Worm (Caenorhabditis elegans): Measurements from ENCODE around the gene F41F3.8.

F41F3.8 gene

ce11 chrV:4674506-4674905 lies 25.9 kb downstream of the F41F3.8 start, which contains the start of gene K03B4.8:
Gene K03B4.8, minus strand, starts transcription at chrV:4674606.
- no peak for TF ChIP-seq fos-1 (tag; optimal IDR thresholded peaks at IDR 0.05)
- TF ChIP-seq nhr-21 (tag; optimal IDR thresholded peaks at IDR 0.05) = no peak
- TF ChIP-seq egl-27 (tag; optimal IDR thresholded peaks at IDR 0.05) = no peak
- TF ChIP-seq blmp-1 (tag; optimal IDR thresholded peaks at IDR 0.05; ENCODE audit: insufficient read depth) = no peak
- no peak for TF ChIP-seq lin-39 (tag; optimal IDR thresholded peaks at IDR 0.05)
- TF ChIP-seq nhr-237 (tag; optimal IDR thresholded peaks at IDR 0.05) = no peak
- TF ChIP-seq lin-13 (GFP tag; optimal IDR thresholded peaks at IDR 0.05) = no peak
- no peak for TF ChIP-seq lin-11 (tag; optimal IDR thresholded peaks at IDR 0.05)
- no peak for TF ChIP-seq nhr-25 (tag; optimal IDR thresholded peaks at IDR 0.05)
- TF ChIP-seq alr-1 (tag; optimal IDR thresholded peaks at IDR 0.05) = no peak
- TF ChIP-seq sma-3 (GFP tag; optimal IDR thresholded peaks at IDR 0.05) = no peak
- no peak for TF ChIP-seq unc-55 (GFP tag; optimal IDR thresholded peaks at IDR 0.05)
- no peak for TF ChIP-seq unc-62 (GFP tag; optimal IDR thresholded peaks at IDR 0.05)
- no peak for TF ChIP-seq sem-4 (tag; optimal IDR thresholded peaks at IDR 0.05)
- no peak for TF ChIP-seq gmeb-1 (tag; optimal IDR thresholded peaks at IDR 0.05)
- no peak for TF ChIP-seq unc-39 (tag; optimal IDR thresholded peaks at IDR 0.05)
- TF ChIP-seq aly-2 (tag; optimal IDR thresholded peaks at IDR 0.05) = no peak
- TF ChIP-seq nhr-12 (tag; optimal IDR thresholded peaks at IDR 0.05) = no peak
- TF ChIP-seq nhr-11 (tag; optimal IDR thresholded peaks at IDR 0.05) = no peak
- no peak for TF ChIP-seq ZK546.5 (tag; optimal IDR thresholded peaks at IDR 0.05)

ce11 chrV:4676092-4676491 lies 27.5 kb downstream of the F41F3.8 start, which contains the start of gene K03B4.6:
Gene K03B4.6, minus strand, starts transcription at chrV:4676192.
- no peak for TF ChIP-seq mab-5 (tag; optimal IDR thresholded peaks at IDR 0.05)
- no peak for TF ChIP-seq peb-1 (tag; optimal IDR thresholded peaks at IDR 0.05)
- TF ChIP-seq fos-1 (tag; optimal IDR thresholded peaks at IDR 0.05) = no peak
- no peak for TF ChIP-seq sma-3 (GFP tag; optimal IDR thresholded peaks at IDR 0.05)
- TF ChIP-seq blmp-1 (tag; optimal IDR thresholded peaks at IDR 0.05; ENCODE audit: insufficient read depth) = no peak
- TF ChIP-seq sma-9 (GFP tag; optimal IDR thresholded peaks at IDR 0.05) = no peak
- no peak for TF ChIP-seq sma-9 (tag; optimal IDR thresholded peaks at IDR 0.05)
- no peak for TF ChIP-seq ztf-11 (tag; optimal IDR thresholded peaks at IDR 0.05)
- no peak for TF ChIP-seq R02D3.7 (tag; optimal IDR thresholded peaks at IDR 0.05)
- TF ChIP-seq mdl-1 (tag; optimal IDR thresholded peaks at IDR 0.05) = no peak
- TF ChIP-seq elt-3 (tag; optimal IDR thresholded peaks at IDR 0.05) = no peak

ce11 chrV:4676812-4677211 lies 28.2 kb downstream of the F41F3.8 start:
- TF ChIP-seq peb-1 (tag; optimal IDR thresholded peaks at IDR 0.05) = no peak
- TF ChIP-seq nhr-129 (tag; optimal IDR thresholded peaks at IDR 0.05) = no peak
- no peak for TF ChIP-seq ceh-16 (tag; optimal IDR thresholded peaks at IDR 0.05)

ce11 chrV:4681670-4682069 lies 33.0 kb downstream of the F41F3.8 start, which contains the start of gene K03B4.4:
Gene K03B4.4, plus strand, starts transcription at chrV:4681970.
- TF ChIP-seq nhr-237 (tag; optimal IDR thresholded peaks at IDR 0.05) = no peak
- TF ChIP-seq ztf-11 (tag; optimal IDR thresholded peaks at IDR 0.05) = no peak
- no peak for TF ChIP-seq nhr-6 (tag; optimal IDR thresholded peaks at IDR 0.05)
- TF ChIP-seq lin-11 (tag; optimal IDR thresholded peaks at IDR 0.05) = no peak
- no peak for TF ChIP-seq crh-2 (tag; optimal IDR thresholded peaks at IDR 0.05)
- TF ChIP-seq aly-2 (tag; optimal IDR thresholded peaks at IDR 0.05) = no peak
- TF ChIP-seq elt-3 (tag; optimal IDR thresholded peaks at IDR 0.05) = no peak
- no peak for TF ChIP-seq ZK546.5 (tag; optimal IDR thresholded peaks at IDR 0.05)
- no peak for TF ChIP-seq nhr-12 (tag; optimal IDR thresholded peaks at IDR 0.05)
- no peak for TF ChIP-seq sem-4 (tag; optimal IDR thresholded peaks at IDR 0.05)
- TF ChIP-seq lin-39 (tag; optimal IDR thresholded peaks at IDR 0.05) = no peak
- TF ChIP-seq sma-3 (GFP tag; optimal IDR thresholded peaks at IDR 0.05) = no peak
- no peak for TF ChIP-seq unc-55 (GFP tag; optimal IDR thresholded peaks at IDR 0.05)
- TF ChIP-seq blmp-1 (tag; optimal IDR thresholded peaks at IDR 0.05; ENCODE audit: insufficient read depth) = no peak
- TF ChIP-seq unc-39 (tag; optimal IDR thresholded peaks at IDR 0.05) = no peak
- no peak for TF ChIP-seq alr-1 (tag; optimal IDR thresholded peaks at IDR 0.05)
- no peak for TF ChIP-seq mdl-1 (tag; optimal IDR thresholded peaks at IDR 0.05)
- no peak for TF ChIP-seq elt-1 (tag; optimal IDR thresholded peaks at IDR 0.05)
- no peak for TF ChIP-seq mbf-1 (tag; optimal IDR thresholded peaks at IDR 0.05)

- TF ChIP-seq blmp-1 (tag; optimal IDR thresholded peaks at IDR 0.05; ENCODE audit: insufficient read depth) (no peak), skn-1 (tag; optimal IDR thresholded peaks at IDR 0.05) (no peak), elt-3 (tag; optimal IDR thresholded peaks at IDR 0.05) (no peak), nhr-129 (tag; optimal IDR thresholded peaks at IDR 0.05) (no peak)
These were observed 35.5 kb downstream of the F41F3.8 start for ce11 chrV:4684137-4684536.
